Worm (Caenorhabditis elegans) whole organism, L2 larva: ENCODE data around the gene gpch-1.

Experiments used
- C34F6.9 ChIP-seq: fragments of 150-350 bp; optimal IDR thresholded peaks from 2 replicates; lab custom pipeline; 2014; ENCODE audit warnings: missing biosample characterization, missing genetic modification characterization
- R02D3.7 ChIP-seq: fragments of 150-350 bp; optimal IDR thresholded peaks from 2 replicates; lab custom pipeline; 2014; ENCODE audit warnings: missing biosample characterization, missing genetic modification characterization
- Y55F3AM.14 ChIP-seq: fragments of 200-800 bp; sonication (Bioruptor generic); optimal IDR thresholded peaks from 2 replicates; lab custom pipeline; 2018; ENCODE audit warnings: mild to moderate bottlenecking, missing genetic modification characterization, missing compliant biosample characterization
- ZK546.5 ChIP-seq: sonication (generic microtip); optimal IDR thresholded peaks from 2 replicates; lab custom pipeline; 2017; ENCODE audit warnings: missing biosample characterization, missing genetic modification characterization
- aly-2 ChIP-seq: fragments of 150-350 bp; optimal IDR thresholded peaks from 2 replicates; lab custom pipeline; 2014; ENCODE audit warnings: missing biosample characterization, missing genetic modification characterization
- ama-1 ChIP-seq: fragments of 150-350 bp; optimal IDR thresholded peaks from 2 replicates; lab custom pipeline; 2018; ENCODE audit warnings: inconsistent platforms
- blmp-1 ChIP-seq: sonication (generic microtip); optimal IDR thresholded peaks from 2 replicates; lab custom pipeline; 2017; ENCODE audit warnings: missing genetic modification characterization, mild to moderate bottlenecking, missing compliant biosample characterization, antibody characterized with exemption, moderate library complexity; ENCODE audit not compliant: insufficient read depth
- ceh-16 ChIP-seq: fragments of 150-350 bp; optimal IDR thresholded peaks from 2 replicates; lab custom pipeline; 2014; ENCODE audit warnings: missing biosample characterization, missing genetic modification characterization
- crh-2 ChIP-seq: sonication (generic microtip); optimal IDR thresholded peaks from 2 replicates; lab custom pipeline; 2017; ENCODE audit warnings: missing biosample characterization, missing genetic modification characterization
- dmd-4 ChIP-seq: sonication (generic microtip); optimal IDR thresholded peaks from 2 replicates; lab custom pipeline; 2017; ENCODE audit warnings: missing biosample characterization, missing genetic modification characterization
- egl-27 ChIP-seq: sonication (generic microtip); optimal IDR thresholded peaks from 3 replicates; lab custom pipeline; 2017; ENCODE audit warnings: missing biosample characterization, missing genetic modification reagents, missing genetic modification characterization
- elt-1 ChIP-seq: fragments of 150-350 bp; optimal IDR thresholded peaks from 2 replicates; lab custom pipeline; 2014; ENCODE audit warnings: missing biosample characterization, missing genetic modification characterization
- gmeb-1 ChIP-seq: fragments of 150-350 bp; optimal IDR thresholded peaks from 2 replicates; lab custom pipeline; 2014; ENCODE audit warnings: missing biosample characterization, missing genetic modification characterization
- lin-11 ChIP-seq: fragments of 150-350 bp; sonication (generic microtip); optimal IDR thresholded peaks from 2 replicates; lab custom pipeline; 2014; ENCODE audit warnings: missing biosample characterization, missing genetic modification characterization, inconsistent platforms, mixed read lengths
- lin-39 ChIP-seq: fragments of 150-350 bp; optimal IDR thresholded peaks from 2 replicates; lab custom pipeline; 2014; ENCODE audit warnings: missing biosample characterization, missing genetic modification reagents, missing genetic modification characterization
- nhr-12 ChIP-seq: fragments of 150-350 bp; optimal IDR thresholded peaks from 2 replicates; lab custom pipeline; 2014; ENCODE audit warnings: missing biosample characterization, missing genetic modification characterization
- nhr-129 ChIP-seq: fragments of 150-350 bp; optimal IDR thresholded peaks from 2 replicates; lab custom pipeline; 2014; ENCODE audit warnings: missing biosample characterization, missing genetic modification characterization
- nhr-23 ChIP-seq: fragments of 150-350 bp; optimal IDR thresholded peaks from 2 replicates; lab custom pipeline; 2014; ENCODE audit warnings: missing biosample characterization, missing genetic modification reagents, missing genetic modification characterization
- nhr-237 ChIP-seq: fragments of 150-350 bp; optimal IDR thresholded peaks from 2 replicates; lab custom pipeline; 2014; ENCODE audit warnings: missing biosample characterization, missing genetic modification characterization
- nhr-25 ChIP-seq: fragments of 150-350 bp; sonication (generic microtip); optimal IDR thresholded peaks from 3 replicates; lab custom pipeline; 2014; ENCODE audit warnings: missing biosample characterization, missing genetic modification characterization
- nhr-6 ChIP-seq: fragments of 150-350 bp; optimal IDR thresholded peaks from 2 replicates; lab custom pipeline; 2014; ENCODE audit warnings: missing biosample characterization, missing genetic modification characterization
- nhr-77 ChIP-seq: fragments of 150-350 bp; optimal IDR thresholded peaks from 2 replicates; lab custom pipeline; 2014; ENCODE audit warnings: missing biosample characterization, missing genetic modification characterization
- sem-4 ChIP-seq: fragments of 150-350 bp; optimal IDR thresholded peaks from 2 replicates; lab custom pipeline; 2014; ENCODE audit warnings: missing biosample characterization, missing genetic modification reagents, missing genetic modification characterization
- sma-3 ChIP-seq: sonication (generic microtip); optimal IDR thresholded peaks from 2 replicates; lab custom pipeline; 2016; ENCODE audit warnings: missing genetic modification reagents, missing genetic modification characterization, missing compliant biosample characterization
- sma-9 ChIP-seq, 2 experiments: fragments of 150-350 bp in 1 of 2; sonication (generic microtip) in 1 of 2; optimal IDR thresholded peaks; 2 replicates each; lab custom pipeline; 2014 to 2016; ENCODE audit warnings: missing genetic modification characterization in 2 of 2, mild to moderate bottlenecking in 1 of 2, missing biosample characterization in 1 of 2, missing compliant biosample characterization in 1 of 2, missing genetic modification reagents in 1 of 2, moderate library complexity in 1 of 2
- snpc-4 ChIP-seq: fragments of 150-350 bp; optimal IDR thresholded peaks from 2 replicates; lab custom pipeline; 2014; ENCODE audit warnings: missing biosample characterization, missing genetic modification characterization
- unc-39 ChIP-seq: fragments of 150-350 bp; optimal IDR thresholded peaks from 2 replicates; lab custom pipeline; 2014; ENCODE audit warnings: missing biosample characterization, missing genetic modification characterization
- unc-55 ChIP-seq: fragments of 150-350 bp; sonication (generic microtip); optimal IDR thresholded peaks from 3 replicates; lab custom pipeline; 2014; ENCODE audit warnings: missing biosample characterization, missing genetic modification reagents, missing genetic modification characterization
- unc-62 ChIP-seq: fragments of 150-350 bp; optimal IDR thresholded peaks from 2 replicates; lab custom pipeline; 2014; ENCODE audit warnings: missing biosample characterization, missing genetic modification reagents, missing genetic modification characterization
- ztf-1 ChIP-seq: fragments of 200-800 bp; sonication (Bioruptor generic); conservative IDR thresholded peaks from 2 replicates; pipeline ENCODE4 v1.3.6; 2022; ENCODE audit warnings: missing genetic modification characterization, missing compliant biosample characterization
- ztf-11 ChIP-seq: sonication (generic microtip); optimal IDR thresholded peaks from 2 replicates; lab custom pipeline; 2017; ENCODE audit warnings: missing biosample characterization, missing genetic modification characterization

The gpch-1 gene

DNA sequence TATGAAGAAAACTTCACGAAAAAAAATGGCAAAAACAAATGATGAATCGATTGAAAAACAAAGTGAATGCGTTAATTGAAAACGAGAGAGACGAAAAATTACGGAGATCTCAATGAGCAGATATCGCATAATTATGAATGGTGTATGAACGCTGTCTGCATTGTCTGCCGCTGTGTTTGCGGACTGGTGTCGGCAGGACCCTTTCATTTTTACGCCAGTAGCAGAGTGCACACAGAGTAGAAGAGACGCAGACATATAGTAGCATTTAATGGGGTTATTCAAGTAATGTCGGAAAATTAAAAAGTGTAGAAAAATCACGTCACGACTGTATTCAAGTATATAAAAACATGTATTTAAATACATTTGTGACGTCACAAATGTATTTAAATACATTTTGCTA, 27.5 kb upstream of the gpch-1 start:
- TF ChIP-seq C34F6.9 (tag; lab: Kevin White, UChicago) = peak; percentile 20
- TF ChIP-seq nhr-23 (tag; lab: Kevin White, UChicago) = no peak

DNA sequence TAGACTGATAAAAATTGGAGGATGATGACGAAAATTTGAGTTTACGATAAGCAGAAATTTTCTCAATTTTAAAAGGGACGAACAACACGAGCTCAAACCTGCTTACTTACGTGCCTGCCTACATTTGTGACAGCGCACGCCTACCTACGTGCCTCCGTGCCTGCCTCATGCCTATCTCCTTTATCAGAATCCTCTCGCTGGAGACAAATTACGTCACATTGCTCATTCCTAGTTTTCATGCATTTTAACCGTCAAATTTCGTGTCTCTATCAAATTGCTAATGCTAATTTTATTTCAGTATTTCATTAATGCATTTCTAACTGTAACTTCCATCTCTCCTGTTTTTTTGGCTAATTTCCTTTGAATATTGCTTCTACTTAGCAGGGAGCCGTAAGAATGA, 27.0 kb upstream of the gpch-1 start, which contains the start of gene pals-27:
Gene pals-27, plus strand, starts transcription at position 301 of the 400 bp plus-strand sequence.
- TF ChIP-seq ZK546.5 (tag; lab: Kevin White, UChicago) = no peak
- no peak for TF ChIP-seq egl-27 (tag; lab: Kevin White, UChicago)
- TF ChIP-seq nhr-237 (tag; lab: Kevin White, UChicago) = no peak
- no peak for TF ChIP-seq ztf-11

DNA sequence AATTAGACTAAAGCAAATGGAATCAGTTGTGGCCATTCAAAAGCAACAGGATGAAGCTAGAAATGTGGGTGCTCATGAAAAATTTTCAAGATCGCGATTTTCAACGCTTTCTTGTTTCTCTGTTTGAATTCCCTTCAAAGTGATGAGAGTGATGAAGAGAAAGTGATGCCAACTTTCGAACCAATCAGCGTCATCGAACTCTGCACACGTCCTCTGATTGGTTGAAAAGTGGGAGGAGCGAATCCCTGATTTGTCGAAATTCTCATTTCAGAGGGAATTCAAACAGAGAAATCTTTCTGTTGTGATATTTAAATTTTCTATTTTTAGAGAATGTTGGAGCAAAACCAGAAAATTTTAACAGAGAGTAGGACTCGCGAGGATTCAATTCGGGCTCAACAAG, 26.2 kb upstream of the gpch-1 start:
- TF ChIP-seq C34F6.9 (tag; lab: Kevin White, UChicago) (no peak), dmd-4 (tag; lab: Kevin White, UChicago) (no peak), aly-2 (tag; lab: Kevin White, UChicago) (no peak), lin-39 (tag; lab: Kevin White, UChicago) (no peak), ZK546.5 (tag; lab: Kevin White, UChicago) (no peak), gmeb-1 (no peak), sma-3 (no peak), lin-11 (no peak), sma-9 (GFP tag; optimal IDR thresholded peaks at IDR 0.05; lab: Kevin White, UChicago) (no peak), sma-9 (tag; optimal IDR thresholded peaks at IDR 0.05; lab: Kevin White, UChicago) (no peak), blmp-1 (tag; lab: Kevin White, UChicago) (no peak), nhr-6 (tag; lab: Kevin White, UChicago) (no peak), egl-27 (tag; lab: Kevin White, UChicago) (no peak), nhr-25 (tag; lab: Kevin White, UChicago) (no peak), elt-1 (tag; lab: Kevin White, UChicago) (no peak), ztf-11 (no peak), R02D3.7 (tag; lab: Kevin White, UChicago) (no peak), snpc-4 (tag; lab: Kevin White, UChicago) (no peak), unc-39 (tag; lab: Kevin White, UChicago) (no peak), ztf-1 (GFP tag; lab: Robert Waterston, UW) (no peak)

DNA sequence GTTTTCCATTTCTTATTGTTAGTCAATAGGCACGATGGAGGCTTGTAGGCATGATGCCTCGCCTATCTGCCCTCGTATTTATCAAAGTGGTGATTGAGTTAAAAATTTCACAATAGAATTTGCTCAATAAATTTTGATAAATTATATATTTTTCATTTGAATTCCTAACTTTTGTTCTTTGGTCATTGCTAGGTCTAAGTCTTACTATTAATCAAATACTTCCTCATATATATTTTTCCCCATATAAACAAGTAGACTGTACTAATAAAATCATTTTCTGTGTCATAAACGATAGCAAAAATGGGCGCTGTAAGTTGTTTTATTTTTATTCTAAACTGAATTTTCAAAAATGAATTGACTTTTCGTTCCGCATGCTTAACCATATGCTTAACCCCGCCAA, 23.9 kb upstream of the gpch-1 start, which contains the start of gene pals-28:
Gene pals-28, plus strand, starts transcription at position 301 of the 400 bp plus-strand sequence.
- no peak for TF ChIP-seq blmp-1 (tag; lab: Kevin White, UChicago)

DNA sequence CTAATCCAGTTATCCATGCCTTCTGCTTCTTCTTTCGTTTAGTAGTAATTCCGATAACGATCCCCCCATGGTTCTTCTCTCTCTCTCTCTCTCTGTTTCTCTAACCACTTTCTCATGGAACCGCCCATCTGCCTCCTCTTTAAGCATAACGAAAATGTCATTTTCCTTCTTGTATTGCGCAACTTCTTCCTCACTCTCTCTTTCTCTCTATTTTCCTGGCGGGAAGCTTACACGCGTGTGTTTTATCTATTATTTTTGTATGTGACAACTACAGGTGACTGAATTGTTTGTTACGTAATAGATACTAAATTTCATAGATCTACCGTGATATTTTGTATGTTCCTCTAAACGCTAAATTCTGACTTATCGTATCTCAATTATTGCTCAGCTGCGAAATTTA, 17.9 kb upstream of the gpch-1 start:
- TF ChIP-seq lin-11 = no peak
- TF ChIP-seq unc-62 (GFP tag; lab: Kevin White, UChicago) = no peak
- no peak for TF ChIP-seq aly-2 (tag; lab: Kevin White, UChicago)
- no peak for TF ChIP-seq sem-4
- TF ChIP-seq nhr-23 (tag; lab: Kevin White, UChicago) = no peak
- TF ChIP-seq lin-39 (tag; lab: Kevin White, UChicago) = no peak
- TF ChIP-seq ama-1 = no peak
- no peak for TF ChIP-seq nhr-12 (tag; lab: Kevin White, UChicago)
- no peak for TF ChIP-seq unc-39 (tag; lab: Kevin White, UChicago)
- TF ChIP-seq egl-27 (tag; lab: Kevin White, UChicago) = no peak

DNA sequence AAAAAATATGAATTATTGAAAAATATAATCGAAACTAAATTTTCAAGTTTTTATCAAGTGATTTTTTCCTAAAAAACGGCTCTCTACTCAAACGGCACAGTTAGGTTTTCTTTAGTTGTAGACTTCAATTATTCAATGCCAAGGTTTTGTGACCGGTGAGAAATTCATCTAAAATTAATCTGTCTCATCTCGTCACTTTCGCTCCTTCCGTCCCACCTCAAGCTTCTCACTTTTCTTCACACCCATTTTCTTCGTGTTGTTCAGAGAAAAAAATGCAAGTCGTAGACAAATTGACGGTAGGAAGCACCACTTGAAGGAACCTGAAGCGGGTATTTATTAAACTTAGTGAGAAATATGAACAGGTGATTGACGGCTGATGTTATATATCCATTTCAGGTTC, 17.0 kb upstream of the gpch-1 start:
- TF ChIP-seq crh-2 (tag; lab: Kevin White, UChicago) = no peak
- no peak for TF ChIP-seq R02D3.7 (tag; lab: Kevin White, UChicago)
- no peak for TF ChIP-seq nhr-77 (tag; lab: Kevin White, UChicago)
- TF ChIP-seq blmp-1 (tag; lab: Kevin White, UChicago) = peak; percentile 66
- TF ChIP-seq unc-62 (GFP tag; lab: Kevin White, UChicago) = no peak
- no peak for TF ChIP-seq unc-55 (GFP tag; lab: Kevin White, UChicago)
- no peak for TF ChIP-seq egl-27 (tag; lab: Kevin White, UChicago)
- no peak for TF ChIP-seq nhr-129 (tag; lab: Kevin White, UChicago)

DNA sequence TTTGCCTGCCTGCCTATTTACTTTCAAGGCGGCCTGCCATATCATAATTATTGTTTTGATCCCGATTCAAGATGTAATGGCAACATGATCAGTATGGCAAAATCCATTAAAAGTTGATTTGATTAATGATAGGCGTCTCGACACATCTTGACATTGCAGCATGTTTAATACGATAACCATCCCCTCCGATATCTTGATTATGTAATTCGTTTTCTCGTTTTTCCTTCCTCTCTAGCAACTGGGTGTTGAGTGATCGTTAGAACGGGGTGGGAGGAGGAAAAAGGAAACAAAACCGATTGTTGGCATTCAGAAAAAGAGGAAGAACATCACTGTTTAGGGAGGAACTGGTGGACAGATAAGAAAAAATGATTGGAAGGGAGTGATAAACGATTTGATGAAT, 16.4 kb upstream of the gpch-1 start:
- TF ChIP-seq Y55F3AM.14 (GFP tag; lab: Kevin White, UChicago) = no peak
- no peak for TF ChIP-seq nhr-129 (tag; lab: Kevin White, UChicago)
- no peak for TF ChIP-seq egl-27 (tag; lab: Kevin White, UChicago)
- TF ChIP-seq unc-55 (GFP tag; lab: Kevin White, UChicago) = no peak
- no peak for TF ChIP-seq nhr-23 (tag; lab: Kevin White, UChicago)
- no peak for TF ChIP-seq lin-39 (tag; lab: Kevin White, UChicago)
- TF ChIP-seq ztf-11 = no peak
- TF ChIP-seq ceh-16 (tag; lab: Kevin White, UChicago) = peak; percentile 12
